Fruit fly (Drosophila melanogaster) whole organism, embryonic: ENCODE data around the gene mav.

ENCODE experiments used
- Awh ChIP-seq: fragments of 200-800 bp; sonication (Bioruptor generic); IDR thresholded peaks from 2 replicates; pipeline ENCODE4, ENCODE4 v1.3.6; 2022; ENCODE audit warnings: missing biosample characterization, missing genetic modification characterization
- C15 ChIP-seq: fragments of 200-800 bp; sonication (Bioruptor generic); IDR thresholded peaks from 3 replicates; pipeline ENCODE4 v1.3.6; 2022; ENCODE audit warnings: missing biosample characterization, missing genetic modification characterization
- CG11093 ChIP-seq: fragments of 200-800 bp; sonication (Bioruptor generic); IDR thresholded peaks from 3 replicates; pipeline ENCODE4 v1.3.6; 2022; ENCODE audit warnings: missing biosample characterization, missing genetic modification characterization
- CG12769 ChIP-seq: fragments of 200-800 bp; sonication (Bioruptor generic); optimal IDR thresholded peaks from 2 replicates; lab custom pipeline; 2019; ENCODE audit warnings: missing biosample characterization, mild to moderate bottlenecking, missing genetic modification characterization, moderate library complexity
- CG14710 ChIP-seq: fragments of 200-800 bp; sonication (Bioruptor generic); optimal IDR thresholded peaks from 3 replicates; lab custom pipeline; 2019; ENCODE audit warnings: missing biosample characterization, mild to moderate bottlenecking, missing genetic modification characterization, moderate library complexity
- CG1602 ChIP-seq: fragments of 200-800 bp; sonication (Bioruptor generic); optimal IDR thresholded peaks from 3 replicates; lab custom pipeline; 2016; ENCODE audit warnings: missing biosample characterization, missing genetic modification characterization
- CG17361 ChIP-seq: fragments of 200-800 bp; sonication (Bioruptor generic); IDR thresholded peaks from 3 replicates; pipeline ENCODE4 v1.3.6; 2022; ENCODE audit warnings: missing biosample characterization, missing genetic modification characterization
- CG17802 ChIP-seq: fragments of 200-800 bp; sonication (Bioruptor generic); optimal IDR thresholded peaks from 2 replicates; lab custom pipeline; 2018; ENCODE audit warnings: missing biosample characterization, mild to moderate bottlenecking, missing genetic modification characterization, moderate library complexity
- CG18599 ChIP-seq: fragments of 200-800 bp; sonication (Bioruptor generic); optimal IDR thresholded peaks from 3 replicates; lab custom pipeline; 2017; ENCODE audit warnings: missing biosample characterization, missing genetic modification characterization, mild to moderate bottlenecking, moderate library complexity, missing genetic modification reagents
- CG2199 ChIP-seq: fragments of 200-800 bp; sonication (Bioruptor generic); IDR thresholded peaks from 3 replicates; pipeline ENCODE4 v1.3.6; 2022; ENCODE audit warnings: missing biosample characterization, missing genetic modification characterization
- CG2875 ChIP-seq: fragments of 200-800 bp; sonication (Bioruptor generic); optimal IDR thresholded peaks from 2 replicates; lab custom pipeline; 2017; ENCODE audit warnings: missing biosample characterization, mild to moderate bottlenecking, missing genetic modification characterization, missing genetic modification reagents
- CG33557 ChIP-seq: fragments of 200-800 bp; sonication (Bioruptor generic); optimal IDR thresholded peaks from 2 replicates; lab custom pipeline; 2019; ENCODE audit warnings: missing biosample characterization, mild to moderate bottlenecking, missing genetic modification characterization, moderate library complexity
- CG34376 ChIP-seq: fragments of 200-800 bp; sonication (Bioruptor generic); optimal IDR thresholded peaks from 2 replicates; lab custom pipeline; 2018; ENCODE audit warnings: missing biosample characterization, mild to moderate bottlenecking, missing genetic modification characterization
- CG4424 ChIP-seq: fragments of 200-800 bp; sonication (Bioruptor generic); optimal IDR thresholded peaks from 3 replicates; lab custom pipeline; 2016; ENCODE audit warnings: missing biosample characterization, missing genetic modification characterization
- CG6689 ChIP-seq: fragments of 200-800 bp; sonication (Bioruptor generic); IDR thresholded peaks from 2 replicates; pipeline ENCODE4 v1.3.6; 2022; ENCODE audit warnings: missing biosample characterization, missing genetic modification characterization
- CG8089 ChIP-seq: fragments of 200-800 bp; sonication (Bioruptor generic); optimal IDR thresholded peaks from 3 replicates; lab custom pipeline; 2016; ENCODE audit warnings: missing biosample characterization, missing genetic modification characterization
- CG9437 ChIP-seq: fragments of 200-800 bp; sonication (Bioruptor generic); optimal IDR thresholded peaks from 2 replicates; lab custom pipeline; 2018; ENCODE audit warnings: missing biosample characterization, mild to moderate bottlenecking, missing genetic modification characterization
- CrebB ChIP-seq: fragments of 200-800 bp; sonication (Bioruptor generic); optimal IDR thresholded peaks from 3 replicates; lab custom pipeline; 2018; ENCODE audit warnings: missing biosample characterization, mild to moderate bottlenecking, missing genetic modification characterization
- D19A ChIP-seq: fragments of 200-800 bp; optimal IDR thresholded peaks from 3 replicates; lab custom pipeline; 2019; ENCODE audit warnings: missing biosample characterization, mild to moderate bottlenecking, missing genetic modification characterization, moderate library complexity
- Dfd ChIP-seq, 2 experiments: fragments of >200 bp; optimal IDR thresholded peaks; 2 replicates each; lab custom pipeline; 2017; ENCODE audit warnings: missing biosample characterization in 2 of 2, missing genetic modification characterization in 2 of 2
- Dll ChIP-seq: fragments of 200-800 bp; sonication (Bioruptor generic); IDR thresholded peaks from 4 replicates; pipeline ENCODE4 v1.3.6; 2022; ENCODE audit warnings: missing biosample characterization, missing genetic modification characterization; ENCODE audit not compliant: partially characterized antibody
- Gug ChIP-seq: fragments of 200-800 bp; sonication (Bioruptor generic); IDR thresholded peaks from 4 replicates; pipeline ENCODE4 v1.3.6; 2022; ENCODE audit warnings: missing biosample characterization, missing genetic modification characterization
- HLH54F ChIP-seq: fragments of 200-800 bp; sonication (Bioruptor generic); optimal IDR thresholded peaks from 3 replicates; lab custom pipeline; 2016; ENCODE audit warnings: missing biosample characterization, missing genetic modification characterization
- Lhr ChIP-seq: fragments of 200-800 bp; sonication (Bioruptor generic); optimal IDR thresholded peaks from 3 replicates; lab custom pipeline; 2017; ENCODE audit warnings: mild to moderate bottlenecking, missing biosample characterization, missing genetic modification reagents, missing genetic modification characterization
- MTF-1 ChIP-seq: fragments of 200-800 bp; sonication (Bioruptor generic); optimal IDR thresholded peaks from 2 replicates; lab custom pipeline; 2018; ENCODE audit warnings: missing biosample characterization, mild to moderate bottlenecking, missing genetic modification characterization, borderline replicate concordance
- Rfx ChIP-seq: fragments of 200-800 bp; sonication (Bioruptor generic); IDR thresholded peaks from 2 replicates; pipeline ENCODE4 v1.3.6; 2022; ENCODE audit warnings: missing biosample characterization, missing genetic modification characterization
- Sox102F ChIP-seq: fragments of 200-800 bp; sonication (Bioruptor generic); optimal IDR thresholded peaks from 2 replicates; lab custom pipeline; 2018; ENCODE audit warnings: missing biosample characterization, mild to moderate bottlenecking, missing genetic modification characterization, moderate library complexity
- Sry-β ChIP-seq: fragments of 200-800 bp; sonication (Bioruptor generic); optimal IDR thresholded peaks from 2 replicates; lab custom pipeline; 2018; ENCODE audit warnings: missing biosample characterization, mild to moderate bottlenecking, missing genetic modification characterization, moderate library complexity
- Stat92E ChIP-seq, 3 experiments: fragments of >200 bp in 2 of 3; fragments of 200-800 bp in 1 of 3; sonication (Bioruptor generic) in 1 of 3; optimal IDR thresholded peaks; 2 replicates each; lab custom pipeline; 2017 to 2019; ENCODE audit warnings: missing biosample characterization in 3 of 3, missing genetic modification characterization in 3 of 3, mild to moderate bottlenecking in 1 of 3, moderate library complexity in 1 of 3
- Xbp1 ChIP-seq: fragments of 200-800 bp; sonication (Bioruptor generic); optimal IDR thresholded peaks from 3 replicates; lab custom pipeline; 2016; ENCODE audit warnings: missing biosample characterization, mild to moderate bottlenecking, missing genetic modification characterization
- ap ChIP-seq: fragments of 200-800 bp; sonication (Bioruptor generic); IDR thresholded peaks from 2 replicates; pipeline ENCODE4 v1.3.6; 2022; ENCODE audit warnings: missing biosample characterization, missing genetic modification characterization
- cad ChIP-seq: fragments of >200 bp; optimal IDR thresholded peaks from 2 replicates; lab custom pipeline; 2017; ENCODE audit warnings: missing biosample characterization, missing genetic modification characterization
- cwo ChIP-seq: fragments of 200-800 bp; sonication (Bioruptor generic); optimal IDR thresholded peaks from 3 replicates; lab custom pipeline; 2017; ENCODE audit warnings: missing biosample characterization, missing genetic modification characterization, mild to moderate bottlenecking, moderate library complexity, missing genetic modification reagents
- gsb-n ChIP-seq: fragments of 200-800 bp; sonication (Bioruptor generic); optimal IDR thresholded peaks from 3 replicates; lab custom pipeline; 2018; ENCODE audit warnings: missing biosample characterization, mild to moderate bottlenecking, missing genetic modification characterization
- ind ChIP-seq: fragments of 200-800 bp; sonication (Bioruptor generic); optimal IDR thresholded peaks from 3 replicates; lab custom pipeline; 2016; ENCODE audit warnings: missing biosample characterization, missing genetic modification characterization
- inv ChIP-seq: fragments of 200-800 bp; sonication (Bioruptor generic); IDR thresholded peaks from 2 replicates; pipeline ENCODE4 v1.3.6; 2022; ENCODE audit warnings: missing biosample characterization, missing genetic modification characterization; ENCODE audit not compliant: partially characterized antibody
- kah ChIP-seq: fragments of 200-800 bp; sonication (Bioruptor generic); optimal IDR thresholded peaks from 2 replicates; lab custom pipeline; 2018; ENCODE audit warnings: missing biosample characterization, mild to moderate bottlenecking, missing genetic modification characterization
- nmo ChIP-seq: fragments of 200-800 bp; sonication (Bioruptor generic); optimal IDR thresholded peaks from 2 replicates; lab custom pipeline; 2018; ENCODE audit warnings: missing biosample characterization, mild to moderate bottlenecking, missing genetic modification characterization, moderate library complexity
- nom ChIP-seq: fragments of 200-800 bp; sonication (Bioruptor generic); optimal IDR thresholded peaks from 2 replicates; lab custom pipeline; 2017; ENCODE audit warnings: missing biosample characterization, missing genetic modification characterization, mild to moderate bottlenecking, moderate library complexity, missing genetic modification reagents
- pros ChIP-seq: fragments of 200-800 bp; sonication (Bioruptor generic); optimal IDR thresholded peaks from 3 replicates; lab custom pipeline; 2019; ENCODE audit warnings: missing biosample characterization, mild to moderate bottlenecking, missing genetic modification characterization, moderate library complexity
- pzg ChIP-seq: fragments of 200-800 bp; sonication (Bioruptor generic); optimal IDR thresholded peaks from 3 replicates; lab custom pipeline; 2018; ENCODE audit warnings: missing biosample characterization, mild to moderate bottlenecking, missing genetic modification characterization, moderate library complexity
- row ChIP-seq: fragments of 200-800 bp; sonication (Bioruptor generic); IDR thresholded peaks from 3 replicates; pipeline ENCODE4 v1.3.6; 2022; ENCODE audit warnings: missing biosample characterization, missing genetic modification characterization
- sob ChIP-seq: fragments of 200-800 bp; sonication (Bioruptor generic); IDR thresholded peaks from 2 replicates; pipeline ENCODE4 v1.3.6; 2022; ENCODE audit warnings: missing biosample characterization, missing genetic modification characterization
- tin ChIP-seq: fragments of 200-800 bp; sonication (Bioruptor generic); optimal IDR thresholded peaks from 3 replicates; lab custom pipeline; 2016; ENCODE audit warnings: missing biosample characterization, missing genetic modification characterization
- tio ChIP-seq: fragments of 200-800 bp; sonication (Bioruptor generic); optimal IDR thresholded peaks from 2 replicates; lab custom pipeline; 2017; ENCODE audit warnings: missing biosample characterization, missing genetic modification characterization, inconsistent platforms
- twi ChIP-seq: fragments of 200-800 bp; optimal IDR thresholded peaks from 2 replicates; lab custom pipeline; 2019; ENCODE audit warnings: missing biosample characterization, mild to moderate bottlenecking, missing genetic modification characterization, moderate library complexity

The mav gene

dm6 chr4:670905-671419, 45.1 kb upstream of the mav start, which contains the start of gene CG11360 (continued):
- 0 out of 2 replicates have a peak, but pooled peaks have one; percentile 12 for TF ChIP-seq sob (GFP tag; lab: Robert Waterston, UW)
- peak; percentile 83 for TF ChIP-seq row
- no peak for TF ChIP-seq cwo (GFP tag; lab: Kevin White, UChicago)
- peak; percentile 23 for TF ChIP-seq Lhr (GFP tag; lab: Kevin White, UChicago)
- TF ChIP-seq pros (GFP tag; lab: Kevin White, UChicago), result peak; percentile 73
- peak in 1 of 3 experiments; percentile 77 for TF ChIP-seq Stat92E (GFP tag; optimal IDR thresholded peaks at IDR 0.05; lab: Kevin White, UChicago)
- peak; percentile 41; the same call in 1 of the 4 replicates for TF ChIP-seq Dll (GFP tag; lab: Robert Waterston, UW)
- 0 out of 3 replicates have a peak, but pooled peaks have one; percentile 38 for TF ChIP-seq CG17361
- TF ChIP-seq CG1602 (GFP tag; lab: Kevin White, UChicago), result peak; percentile 17
- TF ChIP-seq CG2875 (GFP tag; lab: Kevin White, UChicago), result no peak
- TF ChIP-seq nom (GFP tag; lab: Kevin White, UChicago), result peak; percentile 25
- TF ChIP-seq ind, result no peak
- peak; percentile 39 for TF ChIP-seq CG12769 (tag; lab: Kevin White, UChicago)
- TF ChIP-seq Awh (GFP tag; lab: Robert Waterston, UW), result no peak
- TF ChIP-seq Sry-β (GFP tag; lab: Kevin White, UChicago), result peak; percentile 20
- no peak for TF ChIP-seq MTF-1 (GFP tag; lab: Kevin White, UChicago)
- peak; percentile 97 for TF ChIP-seq CG17802 (tag; lab: Kevin White, UChicago)
- TF ChIP-seq CG4424 (GFP tag; lab: Kevin White, UChicago), result peak; percentile 6
- no peak for TF ChIP-seq CG11093
- no peak for TF ChIP-seq C15 (GFP tag; lab: Robert Waterston, UW)
- peak; percentile 67 for TF ChIP-seq nmo (GFP tag; lab: Kevin White, UChicago)
- peak; percentile 26 for TF ChIP-seq CG8089 (GFP tag; lab: Kevin White, UChicago)
- peak; percentile 54 for TF ChIP-seq CG14710
- TF ChIP-seq, all 482 proteins: peak for 81

- TF ChIP-seq CG18599, result no peak
- TF ChIP-seq CG9437 (GFP tag; lab: Kevin White, UChicago), result no peak
- peak; percentile 72 for TF ChIP-seq D19A
- no peak for TF ChIP-seq ap (GFP tag; lab: Robert Waterston, UW)
- TF ChIP-seq Sox102F (GFP tag; lab: Kevin White, UChicago), result no peak
- TF ChIP-seq CG2199 (GFP tag; lab: Robert Waterston, UW), result 0 out of 3 replicates have a peak, but pooled peaks have one; percentile 51
- TF ChIP-seq Gug (GFP tag; lab: Robert Waterston, UW), result no peak
- no peak for TF ChIP-seq CG34376 (GFP tag; lab: Kevin White, UChicago)
These were observed 38.4 kb upstream of the mav start for dm6 chr4:664277-664676.

DNA sequence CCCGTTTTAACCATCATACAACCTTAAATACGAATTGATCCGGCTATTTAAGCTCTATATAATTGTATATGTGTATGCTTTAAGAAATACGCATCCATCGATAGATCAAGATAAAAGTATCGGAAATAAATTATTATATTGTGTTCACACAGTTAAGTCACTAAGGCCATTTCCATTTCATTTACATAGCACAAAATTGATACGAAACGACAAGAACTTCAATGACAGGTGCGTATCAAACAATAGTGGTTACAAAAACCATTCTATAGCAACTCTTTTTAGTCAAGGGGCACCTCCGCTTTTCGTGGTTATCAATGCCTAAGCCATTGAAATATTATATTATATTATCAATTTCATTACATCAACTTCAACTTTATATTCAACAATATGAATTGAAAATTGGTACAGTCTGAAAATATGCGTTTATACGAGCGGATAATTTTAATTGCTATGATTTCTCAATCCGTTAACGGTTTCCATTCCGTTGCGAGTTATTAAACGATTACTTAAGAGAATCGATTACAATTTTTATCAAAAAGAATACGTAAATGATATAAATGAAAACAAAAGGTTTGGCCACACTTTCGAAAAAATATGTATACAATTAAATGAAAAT, 37.3 kb upstream of the mav start, which contains the start of the genes CG46466 and Slip1:
Gene CG46466, minus strand, starts transcription at position 70 of the 616 bp plus-strand sequence.
Gene Slip1, plus strand, starts transcription at position 567 of the 616 bp plus-strand sequence.
- TF ChIP-seq tio (GFP tag; lab: Kevin White, UChicago), result peak; percentile 56
- no peak for TF ChIP-seq CrebB (tag; lab: Kevin White, UChicago)
- no peak for TF ChIP-seq cad
- no peak for TF ChIP-seq gsb-n (tag; lab: Kevin White, UChicago)
- TF ChIP-seq CG17361, result peak; percentile 78; the same call in 1 of the 3 replicates
- peak; percentile 24; the same call in 1 of the 2 replicates for TF ChIP-seq inv (GFP tag; lab: Robert Waterston, UW)
- TF ChIP-seq tin, result no peak
- no peak for TF ChIP-seq Rfx (GFP tag; lab: Robert Waterston, UW)
- peak; percentile 29 for TF ChIP-seq CG33557 (GFP tag; lab: Kevin White, UChicago)
- no peak for TF ChIP-seq kah (GFP tag; lab: Kevin White, UChicago)
- no peak for TF ChIP-seq C15 (GFP tag; lab: Robert Waterston, UW)
- TF ChIP-seq Xbp1 (GFP tag; lab: Kevin White, UChicago), result peak; percentile 28
- peak; percentile 42 for TF ChIP-seq Lhr (GFP tag; lab: Kevin White, UChicago)
- TF ChIP-seq twi (tag; lab: Kevin White, UChicago), result peak; percentile 36
- TF ChIP-seq Dfd (GFP tag; optimal IDR thresholded peaks at IDR 0.05; lab: Kevin White, UChicago), result peak in 1 of 2 experiments; percentile 75
- TF ChIP-seq pzg (GFP tag; lab: Kevin White, UChicago), result peak; percentile 30
- peak; percentile 8 for TF ChIP-seq HLH54F (GFP tag; lab: Kevin White, UChicago)
- TF ChIP-seq CG6689 (GFP tag; lab: Robert Waterston, UW), result no peak
